Worm (Caenorhabditis elegans): Measurements from ENCODE around the gene Y38H6C.20.

ce11 chrV:20556260-20556659 is 5.3 kb upstream of the Y38H6C.20 start, which contains the start of gene Y38H6C.23:
- TF ChIP-seq egl-5 (tag; optimal IDR thresholded peaks at IDR 0.05): no peak
- TF ChIP-seq tbx-2 (tag; optimal IDR thresholded peaks at IDR 0.05): no peak
- no peak for TF ChIP-seq R02D3.7 (tag; optimal IDR thresholded peaks at IDR 0.05)
- TF ChIP-seq ceh-16 (tag; optimal IDR thresholded peaks at IDR 0.05): no peak
- TF ChIP-seq snpc-4 (tag; optimal IDR thresholded peaks at IDR 0.05): no peak
- TF ChIP-seq zag-1 (tag; optimal IDR thresholded peaks at IDR 0.05): no peak
- no peak for TF ChIP-seq nhr-25 (tag; optimal IDR thresholded peaks at IDR 0.05)
- no peak for TF ChIP-seq pha-4 (tag; optimal IDR thresholded peaks at IDR 0.05)
- TF ChIP-seq nhr-12 (tag; optimal IDR thresholded peaks at IDR 0.05): no peak
- no peak for TF ChIP-seq ZK546.5 (tag; optimal IDR thresholded peaks at IDR 0.05)
- TF ChIP-seq elt-2 (tag; optimal IDR thresholded peaks at IDR 0.05): no peak
- no peak for TF ChIP-seq elt-3 (tag; optimal IDR thresholded peaks at IDR 0.05)
- TF ChIP-seq ztf-4 (tag; optimal IDR thresholded peaks at IDR 0.05): no peak
